Fruit fly (Drosophila melanogaster): Measurements from ENCODE around the gene CG33658.
A peak's percentile ranks its signal among the peaks of the same experiment; 100 is the strongest.

CG33658 gene

dm6 chr3R:24841063-24841462 is at the start of gene CG33658:
Gene CG33658 (minus strand): TSS chr3R:24841163.
- TF ChIP-seq noc (tag; optimal IDR thresholded peaks at IDR 0.05): no peak

- TF ChIP-seq noc (tag; optimal IDR thresholded peaks at IDR 0.05): no peak
Measured at dm6 chr3R:24890217-24890616, 49.3 kb upstream of the CG33658 start.

- TF ChIP-seq noc (tag; optimal IDR thresholded peaks at IDR 0.05): no peak
Measured at dm6 chr3R:24889303-24889892, 48.4 kb upstream of the CG33658 start.

- no peak for TF ChIP-seq noc (tag; optimal IDR thresholded peaks at IDR 0.05)
Measured at dm6 chr3R:24888418-24888817, 47.5 kb upstream of the CG33658 start.

- TF ChIP-seq noc (tag; optimal IDR thresholded peaks at IDR 0.05): no peak
Measured at dm6 chr3R:24886470-24886869, 45.5 kb upstream of the CG33658 start.

- no peak for TF ChIP-seq noc (tag; optimal IDR thresholded peaks at IDR 0.05)
Measured at dm6 chr3R:24878655-24879054, 37.7 kb upstream of the CG33658 start.

- no peak for TF ChIP-seq noc (tag; optimal IDR thresholded peaks at IDR 0.05)
Measured at dm6 chr3R:24876843-24877457, 36.0 kb upstream of the CG33658 start, which contains the start of the genes CG11089 and CG31381. Gene CG11089 (plus strand): TSS chr3R:24877045. Gene CG31381 (plus strand): TSS chr3R:24877045.

dm6 chr3R:24875939-24876842 is 35.2 kb upstream of the CG33658 start, which contains the start of gene CG3744:
Gene CG3744 (minus strand): TSS chr3R:24876654.
- peak; percentile 41 for TF ChIP-seq noc (tag; optimal IDR thresholded peaks at IDR 0.05)

dm6 chr3R:24870389-24871048 is 29.6 kb upstream of the CG33658 start, which contains the start of gene CycB3:
Gene CycB3 (minus strand): TSS chr3R:24870816.
- no peak for TF ChIP-seq noc (tag; optimal IDR thresholded peaks at IDR 0.05)

- TF ChIP-seq noc (tag; optimal IDR thresholded peaks at IDR 0.05): no peak
Measured at dm6 chr3R:24867956-24868355, 27.0 kb upstream of the CG33658 start.

- no peak for TF ChIP-seq noc (tag; optimal IDR thresholded peaks at IDR 0.05)
Measured at dm6 chr3R:24866976-24867375, 26.0 kb upstream of the CG33658 start.

- TF ChIP-seq noc (tag; optimal IDR thresholded peaks at IDR 0.05): peak; percentile 83
Measured at dm6 chr3R:24864719-24865400, 23.9 kb upstream of the CG33658 start, which contains the start of the genes Srg1 and Elal. Gene Srg1 (minus strand): TSS chr3R:24864732. Gene Elal (plus strand): TSS chr3R:24865350.

dm6 chr3R:24863894-24864293 is 22.9 kb upstream of the CG33658 start:
- TF ChIP-seq noc (tag; optimal IDR thresholded peaks at IDR 0.05): no peak

- TF ChIP-seq noc (tag; optimal IDR thresholded peaks at IDR 0.05): no peak
Measured at dm6 chr3R:24862574-24863089, 21.7 kb upstream of the CG33658 start, which contains the start of gene CG7016. Gene CG7016 (plus strand): TSS chr3R:24862931.

- TF ChIP-seq noc (tag; optimal IDR thresholded peaks at IDR 0.05): no peak
Measured at dm6 chr3R:24862065-24862464, 21.1 kb upstream of the CG33658 start, which contains the start of gene CG13640. Gene CG13640 (minus strand): TSS chr3R:24862165.
